Worm (Caenorhabditis elegans) whole organism, L1 larva: ENCODE results near the gene his-40.

Source experiments
- dpl-1 ChIP-seq, 3 experiments: fragments of 150-350 bp in 2 of 3; sonication (generic microtip) in 1 of 3; optimal IDR thresholded peaks; 2 replicates each; lab custom pipeline; 2014 to 2017; ENCODE audit warnings: missing biosample characterization in 3 of 3, missing genetic modification characterization in 3 of 3, missing genetic modification reagents in 3 of 3
- irx-1 ChIP-seq: sonication (generic microtip); optimal IDR thresholded peaks from 2 replicates; lab custom pipeline; 2016; ENCODE audit warnings: missing genetic modification characterization, missing compliant biosample characterization
- lin-35 ChIP-seq, 2 experiments: fragments of 150-350 bp; optimal IDR thresholded peaks; 2 replicates each; lab custom pipeline; 2014; ENCODE audit warnings: missing biosample characterization in 2 of 2, missing genetic modification characterization in 2 of 2, missing genetic modification reagents in 2 of 2
- nhr-20 ChIP-seq: sonication (generic microtip); optimal IDR thresholded peaks from 2 replicates; lab custom pipeline; 2016; ENCODE audit warnings: mild to moderate bottlenecking, missing genetic modification characterization, missing compliant biosample characterization
- nhr-47 ChIP-seq: sonication (generic microtip); optimal IDR thresholded peaks from 2 replicates; lab custom pipeline; 2016; ENCODE audit warnings: mild to moderate bottlenecking, missing genetic modification characterization, moderate library complexity, missing compliant biosample characterization

The his-40 gene

ce11 chrX:7343747-7344146, 33.8 kb downstream of the his-40 start, which contains the start of gene C07D8.5:
Gene C07D8.5, plus strand, starts transcription at chrX:7344047.
- TF ChIP-seq dpl-1 (GFP tag; optimal IDR thresholded peaks at IDR 0.05; lab: Kevin White, UChicago): no peak
- TF ChIP-seq nhr-47: no peak
- TF ChIP-seq irx-1 (tag; lab: Kevin White, UChicago): no peak
- TF ChIP-seq lin-35 (GFP tag; optimal IDR thresholded peaks at IDR 0.05; lab: Kevin White, UChicago): no peak
- TF ChIP-seq nhr-20 (tag; lab: Kevin White, UChicago): no peak
